Fruit fly (Drosophila melanogaster) whole organism, embryonic: ENCODE results near the gene CG13077.

ENCODE experiments used
- B-H2 ChIP-seq: fragments of 200-800 bp; sonication (Bioruptor generic); optimal IDR thresholded peaks from 2 replicates; lab custom pipeline; 2018; ENCODE audit warnings: missing biosample characterization, mild to moderate bottlenecking, missing genetic modification characterization
- BtbVII ChIP-seq: fragments of 200-800 bp; sonication (Bioruptor generic); optimal IDR thresholded peaks from 3 replicates; lab custom pipeline; 2017; ENCODE audit warnings: missing biosample characterization, mild to moderate bottlenecking, missing genetic modification characterization
- Bteb2 ChIP-seq: fragments of 200-800 bp; sonication (Bioruptor generic); optimal IDR thresholded peaks from 2 replicates; lab custom pipeline; 2016; ENCODE audit warnings: missing biosample characterization, missing genetic modification characterization
- CG10267 ChIP-seq: fragments of 200-800 bp; sonication (Bioruptor generic); optimal IDR thresholded peaks from 2 replicates; lab custom pipeline; 2018; ENCODE audit warnings: missing biosample characterization, mild to moderate bottlenecking, missing genetic modification characterization, moderate library complexity
- CG11093 ChIP-seq: fragments of 200-800 bp; sonication (Bioruptor generic); IDR thresholded peaks from 3 replicates; pipeline ENCODE4 v1.3.6; 2022; ENCODE audit warnings: missing biosample characterization, missing genetic modification characterization
- CG11560 ChIP-seq: fragments of 200-800 bp; sonication (Bioruptor generic); IDR thresholded peaks from 3 replicates; pipeline ENCODE4 v1.3.6; 2022; ENCODE audit warnings: missing biosample characterization, missing genetic modification characterization
- CG11696 ChIP-seq: fragments of 200-800 bp; sonication (Bioruptor generic); IDR thresholded peaks from 2 replicates; pipeline ENCODE4 v1.3.6; 2022; ENCODE audit warnings: missing biosample characterization, missing genetic modification characterization
- CG1233 ChIP-seq: fragments of 200-800 bp; sonication (Bioruptor generic); optimal IDR thresholded peaks from 4 replicates; lab custom pipeline; 2018; ENCODE audit warnings: missing biosample characterization, mild to moderate bottlenecking, missing genetic modification characterization
- CG14014 ChIP-seq: fragments of 200-800 bp; sonication (Bioruptor generic); IDR thresholded peaks from 2 replicates; pipeline ENCODE4 v1.3.6; 2022; ENCODE audit warnings: missing biosample characterization, missing genetic modification characterization
- CG15479 ChIP-seq: fragments of 200-800 bp; sonication (Bioruptor generic); optimal IDR thresholded peaks from 3 replicates; lab custom pipeline; 2019; ENCODE audit warnings: missing biosample characterization, mild to moderate bottlenecking, missing genetic modification characterization, moderate library complexity
- CG1602 ChIP-seq: fragments of 200-800 bp; sonication (Bioruptor generic); optimal IDR thresholded peaks from 3 replicates; lab custom pipeline; 2016; ENCODE audit warnings: missing biosample characterization, missing genetic modification characterization
- CG1603 ChIP-seq: fragments of 200-800 bp; sonication (Bioruptor generic); optimal IDR thresholded peaks from 2 replicates; lab custom pipeline; 2019; ENCODE audit warnings: missing biosample characterization, mild to moderate bottlenecking, missing genetic modification characterization, moderate library complexity
- CG17568 ChIP-seq: fragments of 200-800 bp; sonication (Bioruptor generic); optimal IDR thresholded peaks from 2 replicates; lab custom pipeline; 2018; ENCODE audit warnings: missing biosample characterization, mild to moderate bottlenecking, missing genetic modification characterization, moderate library complexity
- CG18599 ChIP-seq: fragments of 200-800 bp; sonication (Bioruptor generic); optimal IDR thresholded peaks from 3 replicates; lab custom pipeline; 2017; ENCODE audit warnings: missing biosample characterization, missing genetic modification characterization, mild to moderate bottlenecking, moderate library complexity, missing genetic modification reagents
- CG2120 ChIP-seq: fragments of 200-800 bp; sonication (Bioruptor generic); optimal IDR thresholded peaks from 3 replicates; lab custom pipeline; 2016; ENCODE audit warnings: missing biosample characterization, missing genetic modification characterization
- CG2678 ChIP-seq: fragments of 200-800 bp; sonication (Bioruptor generic); optimal IDR thresholded peaks from 3 replicates; lab custom pipeline; 2019; ENCODE audit warnings: missing biosample characterization, mild to moderate bottlenecking, missing genetic modification characterization, moderate library complexity
- CG3847 ChIP-seq: fragments of 200-800 bp; sonication (Bioruptor generic); IDR thresholded peaks from 2 replicates; pipeline ENCODE4 v1.3.6; 2022; ENCODE audit warnings: missing biosample characterization, missing genetic modification characterization
- CG6813 ChIP-seq: fragments of 200-800 bp; sonication (Bioruptor generic); optimal IDR thresholded peaks from 2 replicates; lab custom pipeline; 2017; ENCODE audit warnings: missing biosample characterization, missing genetic modification characterization, mild to moderate bottlenecking, moderate library complexity, missing genetic modification reagents
- CG7963 ChIP-seq: fragments of 200-800 bp; sonication (Bioruptor generic); IDR thresholded peaks from 3 replicates; pipeline ENCODE4 v1.3.6; 2022; ENCODE audit warnings: missing biosample characterization, missing genetic modification characterization; ENCODE audit not compliant: partially characterized antibody
- CG8290 ChIP-seq, 3 experiments: fragments of 200-800 bp; sonication (Bioruptor generic); optimal IDR thresholded peaks; 2 replicates each; lab custom pipeline; 2016 to 2019; ENCODE audit warnings: missing biosample characterization in 3 of 3, missing genetic modification characterization in 3 of 3, mild to moderate bottlenecking in 2 of 3, moderate library complexity in 1 of 3
- CG8388 ChIP-seq: fragments of 200-800 bp; sonication (Bioruptor generic); optimal IDR thresholded peaks from 2 replicates; lab custom pipeline; 2019; ENCODE audit warnings: missing biosample characterization, mild to moderate bottlenecking, missing genetic modification characterization, moderate library complexity
- CG8478 ChIP-seq: fragments of >200 bp; optimal IDR thresholded peaks from 2 replicates; lab custom pipeline; 2018
- CG8765 ChIP-seq: fragments of 200-800 bp; sonication (Bioruptor generic); IDR thresholded peaks from 2 replicates; pipeline ENCODE4 v1.3.6; 2022; ENCODE audit warnings: missing biosample characterization, missing genetic modification characterization
- CG9876 ChIP-seq: fragments of 200-800 bp; sonication (Bioruptor generic); optimal IDR thresholded peaks from 2 replicates; lab custom pipeline; 2016; ENCODE audit warnings: missing biosample characterization, missing genetic modification characterization
- CG9932 ChIP-seq: fragments of 200-800 bp; sonication (Bioruptor generic); IDR thresholded peaks from 2 replicates; pipeline ENCODE4 v1.3.6; 2022; ENCODE audit warnings: missing biosample characterization, missing genetic modification characterization
- Camta ChIP-seq: fragments of 200-800 bp; sonication (Bioruptor generic); optimal IDR thresholded peaks from 2 replicates; lab custom pipeline; 2016; ENCODE audit warnings: missing biosample characterization, missing genetic modification characterization
- Chrac-16 ChIP-seq: fragments of 200-800 bp; sonication (Bioruptor generic); optimal IDR thresholded peaks from 3 replicates; lab custom pipeline; 2016; ENCODE audit warnings: missing biosample characterization, missing genetic modification characterization
- CrebB ChIP-seq: fragments of 200-800 bp; sonication (Bioruptor generic); optimal IDR thresholded peaks from 3 replicates; lab custom pipeline; 2018; ENCODE audit warnings: missing biosample characterization, mild to moderate bottlenecking, missing genetic modification characterization
- Dfd ChIP-seq, 2 experiments: fragments of >200 bp; optimal IDR thresholded peaks; 2 replicates each; lab custom pipeline; 2017; ENCODE audit warnings: missing biosample characterization in 2 of 2, missing genetic modification characterization in 2 of 2
- H15 ChIP-seq: fragments of 200-800 bp; sonication (Bioruptor generic); IDR thresholded peaks from 3 replicates; pipeline ENCODE4 v1.3.6; 2022; ENCODE audit warnings: missing biosample characterization, missing genetic modification characterization
- Kr ChIP-seq: fragments of 200-800 bp; sonication (Bioruptor generic); optimal IDR thresholded peaks from 2 replicates; lab custom pipeline; 2017; ENCODE audit warnings: missing biosample characterization, mild to moderate bottlenecking, missing genetic modification characterization
- Nf-YA ChIP-seq: fragments of 200-800 bp; sonication (Bioruptor generic); IDR thresholded peaks from 2 replicates; pipeline ENCODE4 v1.3.6; 2022; ENCODE audit warnings: missing biosample characterization, missing genetic modification characterization
- Side ChIP-seq: fragments of 200-800 bp; sonication (Bioruptor generic); optimal IDR thresholded peaks from 2 replicates; lab custom pipeline; 2016; ENCODE audit warnings: missing biosample characterization, missing genetic modification characterization
- Sry-β ChIP-seq: fragments of 200-800 bp; sonication (Bioruptor generic); optimal IDR thresholded peaks from 2 replicates; lab custom pipeline; 2018; ENCODE audit warnings: missing biosample characterization, mild to moderate bottlenecking, missing genetic modification characterization, moderate library complexity
- YL-1 ChIP-seq: fragments of 200-800 bp; sonication (Bioruptor generic); optimal IDR thresholded peaks from 3 replicates; lab custom pipeline; 2017; ENCODE audit warnings: missing biosample characterization, mild to moderate bottlenecking, missing genetic modification characterization
- chif ChIP-seq, 2 experiments: fragments of 200-800 bp; sonication (Bioruptor generic); optimal IDR thresholded peaks; 3 replicates each; lab custom pipeline; 2016; ENCODE audit warnings: missing biosample characterization in 2 of 2, missing genetic modification characterization in 2 of 2
- exex ChIP-seq: fragments of 200-800 bp; sonication (Bioruptor generic); optimal IDR thresholded peaks from 4 replicates; lab custom pipeline; 2018; ENCODE audit warnings: missing biosample characterization, mild to moderate bottlenecking, missing genetic modification characterization, moderate library complexity
- gem ChIP-seq: fragments of 200-800 bp; sonication (Bioruptor generic); optimal IDR thresholded peaks from 2 replicates; lab custom pipeline; 2019; ENCODE audit warnings: missing biosample characterization, mild to moderate bottlenecking, missing genetic modification characterization, moderate library complexity
- grau ChIP-seq: fragments of 200-800 bp; optimal IDR thresholded peaks from 3 replicates; lab custom pipeline; 2019; ENCODE audit warnings: missing biosample characterization, mild to moderate bottlenecking, missing genetic modification characterization, moderate library complexity
- gro ChIP-seq: fragments of 200-800 bp; sonication (Bioruptor generic); optimal IDR thresholded peaks from 2 replicates; lab custom pipeline; 2016; ENCODE audit warnings: missing biosample characterization, missing genetic modification characterization
- hth ChIP-seq: fragments of >200 bp; optimal IDR thresholded peaks from 2 replicates; lab custom pipeline; 2017; ENCODE audit warnings: inconsistent platforms
- jing ChIP-seq: fragments of 200-800 bp; sonication (Bioruptor generic); optimal IDR thresholded peaks from 2 replicates; lab custom pipeline; 2018; ENCODE audit warnings: missing biosample characterization, mild to moderate bottlenecking, missing genetic modification characterization
- kah ChIP-seq: fragments of 200-800 bp; sonication (Bioruptor generic); optimal IDR thresholded peaks from 2 replicates; lab custom pipeline; 2018; ENCODE audit warnings: missing biosample characterization, mild to moderate bottlenecking, missing genetic modification characterization
- lbe ChIP-seq: fragments of 200-800 bp; sonication (Bioruptor generic); optimal IDR thresholded peaks from 2 replicates; lab custom pipeline; 2016; ENCODE audit warnings: missing biosample characterization, mild to moderate bottlenecking, missing genetic modification characterization
- lilli ChIP-seq: fragments of 200-800 bp; sonication (Bioruptor generic); optimal IDR thresholded peaks from 3 replicates; lab custom pipeline; 2016; ENCODE audit warnings: missing biosample characterization, missing genetic modification characterization
- nerfin-1 ChIP-seq: fragments of 200-800 bp; sonication (Bioruptor generic); optimal IDR thresholded peaks from 3 replicates; lab custom pipeline; 2019; ENCODE audit warnings: missing biosample characterization, mild to moderate bottlenecking, missing genetic modification characterization, moderate library complexity
- odd ChIP-seq: fragments of 200-800 bp; sonication (Bioruptor generic); optimal IDR thresholded peaks from 2 replicates; lab custom pipeline; 2017; ENCODE audit warnings: missing biosample characterization, mild to moderate bottlenecking, missing genetic modification characterization
- row ChIP-seq: fragments of 200-800 bp; sonication (Bioruptor generic); IDR thresholded peaks from 3 replicates; pipeline ENCODE4 v1.3.6; 2022; ENCODE audit warnings: missing biosample characterization, missing genetic modification characterization
- zf30C ChIP-seq: fragments of 200-800 bp; sonication (Bioruptor generic); optimal IDR thresholded peaks from 3 replicates; lab custom pipeline; 2018; ENCODE audit warnings: missing biosample characterization, mild to moderate bottlenecking, missing genetic modification characterization

Gene CG13077

DNA sequence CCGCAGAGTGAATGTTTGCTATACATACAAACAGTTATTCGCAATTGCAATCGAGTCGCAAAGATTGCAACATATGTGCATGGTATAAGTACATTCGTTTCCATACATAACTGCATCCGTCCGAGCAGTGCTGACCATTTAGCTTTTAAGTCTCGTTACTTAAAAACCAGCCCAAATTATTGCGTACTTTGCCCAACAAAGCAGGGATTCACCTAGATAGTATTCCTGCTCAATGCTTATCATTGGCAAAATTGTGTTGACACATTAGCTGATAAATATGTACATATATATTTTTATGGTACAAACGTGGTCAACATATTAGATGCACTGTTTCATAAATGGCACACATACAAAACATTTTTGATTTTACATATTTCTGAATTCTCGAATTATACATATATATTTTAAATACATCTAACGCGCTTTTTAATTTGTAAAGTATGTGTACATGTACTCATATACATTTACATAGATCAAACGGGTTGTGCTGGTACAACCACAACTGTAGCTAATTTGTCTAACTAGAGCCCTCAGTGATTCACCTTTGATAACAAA, 22.6 kb upstream of the CG13077 start (continued):
- TF ChIP-seq CG15479, result peak; percentile 60
- no peak for TF ChIP-seq Nf-YA (GFP tag; lab: Robert Waterston, UW)
- no peak for TF ChIP-seq CG8290 (GFP tag; optimal IDR thresholded peaks at IDR 0.05; lab: Kevin White, UChicago)
- no peak for TF ChIP-seq CG8290 (tag; optimal IDR thresholded peaks at IDR 0.05; lab: Kevin White, UChicago)
- no peak for TF ChIP-seq CG9876
- no peak for TF ChIP-seq CG11093 (GFP tag; lab: Robert Waterston, UW)
- TF ChIP-seq chif (GFP tag; optimal IDR thresholded peaks at IDR 0.05; lab: Kevin White, UChicago), result no peak
- 0 out of 3 replicates have a peak, but pooled peaks have one; percentile 5 for TF ChIP-seq row (GFP tag; lab: Robert Waterston, UW)
- TF ChIP-seq CG11560, result no peak
- TF ChIP-seq gem (tag; lab: Kevin White, UChicago), result no peak
- no peak for TF ChIP-seq CG3847 (GFP tag; lab: Robert Waterston, UW)
- no peak for TF ChIP-seq YL-1 (GFP tag; lab: Kevin White, UChicago)
- TF ChIP-seq CG2678 (tag; lab: Kevin White, UChicago), result peak; percentile 5
- peak; percentile 41 for TF ChIP-seq exex (tag; lab: Kevin White, UChicago)
- TF ChIP-seq nerfin-1, result no peak
- no peak for TF ChIP-seq Dfd (GFP tag; optimal IDR thresholded peaks at IDR 0.05; lab: Kevin White, UChicago)
- TF ChIP-seq CG8478 (lab: Kevin White, UChicago), result no peak
- TF ChIP-seq Side (GFP tag; lab: Kevin White, UChicago), result no peak
- no peak for TF ChIP-seq hth (lab: Kevin White, UChicago)
- peak; percentile 7 for TF ChIP-seq CG2120 (GFP tag; lab: Kevin White, UChicago)
- 0 out of 2 replicates have a peak, but pooled peaks have one; percentile 25 for TF ChIP-seq CG11696 (GFP tag; lab: Robert Waterston, UW)
- peak; percentile 11 for TF ChIP-seq grau (tag; lab: Kevin White, UChicago)
- peak; percentile 71 for TF ChIP-seq Sry-β (GFP tag; lab: Kevin White, UChicago)
- TF ChIP-seq CrebB (tag; lab: Kevin White, UChicago), result no peak
- no peak for TF ChIP-seq zf30C
- no peak for TF ChIP-seq CG9932 (GFP tag; lab: Robert Waterston, UW)
- TF ChIP-seq odd (GFP tag; lab: Kevin White, UChicago), result no peak
- TF ChIP-seq lbe (GFP tag; lab: Kevin White, UChicago), result peak; percentile 12
- TF ChIP-seq CG7963 (GFP tag; lab: Robert Waterston, UW), result no peak
- no peak for TF ChIP-seq Camta (GFP tag; lab: Kevin White, UChicago)
- TF ChIP-seq BtbVII (GFP tag; lab: Kevin White, UChicago), result no peak
- no peak for TF ChIP-seq H15 (GFP tag; lab: Robert Waterston, UW)

DNA sequence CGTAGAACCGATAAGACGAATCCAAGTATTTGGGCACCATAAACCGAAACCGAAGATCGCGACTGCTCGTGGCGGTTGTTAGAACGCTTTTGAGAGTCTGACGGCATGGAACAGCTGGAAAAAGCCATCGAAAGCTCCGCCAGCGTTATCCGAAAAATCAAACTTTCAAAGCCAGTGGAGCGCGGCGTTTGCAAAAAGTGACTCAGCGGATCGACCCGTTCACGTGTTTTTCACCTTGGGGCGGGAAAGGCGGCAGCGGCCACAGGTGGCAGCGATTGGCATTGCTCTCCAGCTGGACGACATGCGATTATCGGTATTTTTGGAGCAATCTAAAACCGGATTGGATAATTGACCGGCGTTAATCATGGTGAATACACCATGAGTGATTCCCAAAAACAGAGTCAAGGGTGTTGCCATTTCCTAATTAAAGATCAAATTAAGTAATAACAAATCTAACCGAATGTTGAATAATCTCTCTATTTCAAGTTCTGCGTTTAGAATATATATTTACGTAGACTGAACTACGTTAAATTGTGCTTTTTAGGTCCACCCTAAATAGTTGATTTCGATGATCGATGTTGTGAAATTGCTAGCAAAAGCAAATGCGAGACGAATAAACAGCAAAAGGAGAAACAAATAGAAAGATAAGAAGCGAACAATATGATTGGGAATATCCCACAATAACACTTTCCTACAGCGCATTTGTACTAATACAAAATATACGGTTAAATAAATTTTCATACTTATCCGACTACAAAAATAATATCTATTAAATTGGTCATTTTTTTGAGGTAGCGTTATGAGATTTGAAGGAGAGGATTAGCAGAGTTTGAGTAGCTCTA, 18.6 kb upstream of the CG13077 start, which contains the start of gene CG10337:
TSS of gene CG10337 (minus strand) at position 91 of the 842 bp plus-strand sequence.
- TF ChIP-seq kah (GFP tag; lab: Kevin White, UChicago) (peak; percentile 34), CG18599 (GFP tag; lab: Kevin White, UChicago) (peak; percentile 80), gro (GFP tag; lab: Kevin White, UChicago) (peak; percentile 15), lilli (peak; percentile 70), CG14014 (GFP tag; lab: Robert Waterston, UW) (no peak), CG8765 (peak; percentile 43; the same call in 1 of the 2 replicates), CG1603 (tag; lab: Kevin White, UChicago) (peak; percentile 32), CG2678 (tag; lab: Kevin White, UChicago) (peak; percentile 73), CG1602 (peak; percentile 6), CG17568 (GFP tag; lab: Kevin White, UChicago) (peak; percentile 28), CG6813 (GFP tag; lab: Kevin White, UChicago) (peak; percentile 42), CG8388 (GFP tag; lab: Kevin White, UChicago) (peak; percentile 6), Chrac-16 (GFP tag; lab: Kevin White, UChicago) (no peak), B-H2 (GFP tag; lab: Kevin White, UChicago) (peak; percentile 14), CG1233 (peak; percentile 30), Kr (GFP tag; lab: Kevin White, UChicago) (no peak), Bteb2 (GFP tag; lab: Kevin White, UChicago) (peak; percentile 34), jing (GFP tag; lab: Kevin White, UChicago) (no peak), CG10267 (tag; lab: Kevin White, UChicago) (peak; percentile 43)
